Worm (Caenorhabditis elegans): ENCODE results near the gene col-142.

- TF ChIP-seq ama-1 (optimal IDR thresholded peaks at IDR 0.05) (no peak), flt-1 (GFP tag; IDR thresholded peaks at IDR 0.05) (no peak), sea-1 (GFP tag; conservative IDR thresholded peaks at IDR 0.05) (no peak), ceh-13 (GFP tag; optimal IDR thresholded peaks at IDR 0.05) (no peak), F13C5.2 (tag; optimal IDR thresholded peaks at IDR 0.05) (no peak), aly-1 (tag; optimal IDR thresholded peaks at IDR 0.05) (no peak), ceh-36 (tag; optimal IDR thresholded peaks at IDR 0.05) (no peak), pes-1 (GFP tag; IDR thresholded peaks at IDR 0.05) (no peak), tbx-11 (GFP tag; IDR thresholded peaks at IDR 0.05) (no peak), B0310.2 (tag; optimal IDR thresholded peaks at IDR 0.05) (no peak), tbx-37 (GFP tag; conservative IDR thresholded peaks at IDR 0.05) (no peak), scrt-1 (GFP tag; IDR thresholded peaks at IDR 0.05) (no peak)
Measured at ce11 chrV:6835242-6835641, 4.3 kb downstream of the col-142 start, which contains the start of the genes T15B7.14 and col-143.
